Fruit fly (Drosophila melanogaster) S2 (cell line): Measurements from ENCODE around the gene CG17746.

ENCODE experiments used
- CG8478 ChIP-seq: fragments of >200 bp; optimal IDR thresholded peaks from 2 replicates; lab custom pipeline; 2018
- CTCF ChIP-seq, 2 experiments: fragments of >200 bp; optimal IDR thresholded peaks; 2 replicates each; lab custom pipeline; 2018

DNA sequence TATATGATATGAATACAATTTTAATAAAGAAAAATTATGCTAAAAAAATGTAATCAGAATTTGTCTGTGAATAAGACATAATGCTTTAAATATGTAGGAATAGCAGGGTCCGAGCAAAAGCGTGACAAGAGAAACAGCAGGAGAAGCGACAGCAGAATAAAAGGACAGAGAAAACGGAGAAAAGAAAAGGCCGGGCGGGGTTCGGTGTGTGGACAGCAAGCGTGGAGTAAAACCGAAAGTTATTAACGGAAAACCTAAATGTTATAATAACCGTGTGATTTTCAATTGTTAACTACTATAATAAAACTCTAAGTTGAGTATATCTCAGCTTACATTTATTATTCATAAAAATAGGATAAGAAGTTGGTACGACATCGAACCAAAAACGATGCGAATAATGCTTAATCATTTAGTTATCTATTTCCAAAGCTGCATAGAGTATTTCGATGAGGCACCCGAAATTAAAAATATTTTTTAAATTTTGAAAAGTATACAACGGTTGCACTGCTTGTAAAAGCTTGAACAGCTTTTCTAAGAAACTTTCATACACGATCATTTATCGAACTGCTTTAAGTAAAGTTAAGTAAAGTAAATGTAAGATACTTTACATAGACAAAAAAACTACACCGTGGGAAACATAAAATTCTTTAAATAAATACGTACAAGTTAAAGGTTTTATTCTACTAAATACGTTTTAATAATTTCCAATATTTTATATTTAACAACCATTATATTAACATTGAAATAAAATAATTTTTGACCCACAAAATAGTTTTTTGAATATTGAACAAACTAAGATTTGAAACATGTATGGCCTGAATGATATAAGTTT is 12.5 kb upstream of the CG17746 start:
- no peak for TF ChIP-seq CTCF (optimal IDR thresholded peaks at IDR 0.05; lab: Kevin White, UChicago)
- no peak for TF ChIP-seq CG8478
